Worm (Caenorhabditis elegans) whole organism, young adult: Measurements from ENCODE around the gene T02B11.6.

Source experiments
- C06A6.2 ChIP-seq: fragments of 200-800 bp; sonication (Bioruptor generic); conservative IDR thresholded peaks from 2 replicates; pipeline ENCODE4 v1.3.6; 2022; ENCODE audit warnings: missing genetic modification characterization, missing compliant biosample characterization
- F22D6.2 ChIP-seq: sonication (generic microtip); optimal IDR thresholded peaks from 2 replicates; lab custom pipeline; 2016; ENCODE audit warnings: mild to moderate bottlenecking, missing genetic modification characterization, missing compliant biosample characterization
- F37B4.10 ChIP-seq: fragments of 200-800 bp; sonication (Bioruptor generic); IDR thresholded peaks from 2 replicates; pipeline ENCODE4 v1.3.6; 2022; ENCODE audit warnings: missing genetic modification characterization, missing compliant biosample characterization
- F49E8.2 ChIP-seq: sonication (generic microtip); optimal IDR thresholded peaks from 3 replicates; lab custom pipeline; 2017; ENCODE audit warnings: missing genetic modification characterization, mild to moderate bottlenecking, missing compliant biosample characterization, antibody characterized with exemption, moderate library complexity; ENCODE audit not compliant: insufficient read depth
- F55B11.4 ChIP-seq: sonication (generic microtip); optimal IDR thresholded peaks from 2 replicates; lab custom pipeline; 2016; ENCODE audit warnings: missing compliant biosample characterization, missing genetic modification characterization, borderline replicate concordance; ENCODE audit not compliant: insufficient read depth
- T26A5.8 ChIP-seq: sonication (generic microtip); optimal IDR thresholded peaks from 2 replicates; lab custom pipeline; 2016; ENCODE audit warnings: missing genetic modification characterization, missing compliant biosample characterization
- Y53F4B.3 ChIP-seq: fragments of 200-800 bp; sonication (Bioruptor generic); IDR thresholded peaks from 2 replicates; pipeline ENCODE4 v1.3.6; 2022; ENCODE audit warnings: missing genetic modification reagents, missing genetic modification characterization, missing compliant biosample characterization
- Y53G8AR.9 ChIP-seq: fragments of 200-800 bp; sonication (Bioruptor generic); conservative IDR thresholded peaks from 2 replicates; pipeline ENCODE4 v1.3.6; 2022; ENCODE audit warnings: missing genetic modification reagents, missing genetic modification characterization, missing compliant biosample characterization
- Y79H2A.3 ChIP-seq: fragments of 200-800 bp; sonication (Bioruptor generic); conservative IDR thresholded peaks from 2 replicates; pipeline ENCODE4 v1.3.6; 2022; ENCODE audit warnings: missing genetic modification reagents, missing genetic modification characterization, missing compliant biosample characterization
- aptf-3 ChIP-seq: fragments of 200-800 bp; sonication (Bioruptor generic); IDR thresholded peaks from 2 replicates; pipeline ENCODE4 v1.3.6; 2022; ENCODE audit warnings: missing genetic modification characterization, missing compliant biosample characterization
- attf-5 ChIP-seq: fragments of 200-800 bp; sonication (Bioruptor generic); optimal IDR thresholded peaks from 2 replicates; lab custom pipeline; 2018; ENCODE audit warnings: mild to moderate bottlenecking, missing genetic modification characterization, missing compliant biosample characterization
- attf-6 ChIP-seq: fragments of 200-800 bp; sonication (Bioruptor generic); IDR thresholded peaks from 2 replicates; pipeline ENCODE4 v1.3.6; 2022; ENCODE audit warnings: missing genetic modification reagents, missing genetic modification characterization, missing compliant biosample characterization
- cebp-1 ChIP-seq, 2 experiments: fragments of 200-800 bp in 1 of 2; sonication (Bioruptor generic) in 1 of 2; sonication (generic microtip) in 1 of 2; IDR thresholded peaks in 1 of 2; optimal IDR thresholded peaks in 1 of 2; 2 replicates each; pipeline versions ENCODE4 v1.3.6 to Lab custom; 2017 to 2022; ENCODE audit warnings: missing compliant biosample characterization in 2 of 2, missing genetic modification characterization in 2 of 2, mild to moderate bottlenecking in 1 of 2, missing genetic modification reagents in 1 of 2, moderate library complexity in 1 of 2
- ceh-100 ChIP-seq: fragments of 200-800 bp; sonication (Bioruptor generic); IDR thresholded peaks from 2 replicates; pipeline ENCODE4 v1.3.6; 2022; ENCODE audit warnings: missing genetic modification reagents, missing genetic modification characterization, missing compliant biosample characterization
- egl-18 ChIP-seq: fragments of 200-800 bp; sonication (Bioruptor generic); IDR thresholded peaks from 2 replicates; pipeline ENCODE4 v1.3.6; 2022; ENCODE audit warnings: missing genetic modification reagents, missing genetic modification characterization, missing compliant biosample characterization
- hmg-1.2 ChIP-seq: fragments of 200-800 bp; sonication (Bioruptor generic); IDR thresholded peaks from 2 replicates; pipeline ENCODE4 v1.3.6; 2022; ENCODE audit warnings: missing genetic modification reagents, missing genetic modification characterization, missing compliant biosample characterization
- hmg-20 ChIP-seq: fragments of 200-800 bp; sonication (Bioruptor generic); IDR thresholded peaks from 2 replicates; pipeline ENCODE4 v1.3.6; 2022; ENCODE audit warnings: missing genetic modification reagents, missing genetic modification characterization, missing compliant biosample characterization
- hsf-1 ChIP-seq: fragments of 200-800 bp; sonication (Bioruptor generic); IDR thresholded peaks from 2 replicates; pipeline ENCODE4 v1.3.6; 2022; ENCODE audit warnings: missing genetic modification reagents, missing genetic modification characterization, missing compliant biosample characterization
- let-607 ChIP-seq, 2 experiments: fragments of 200-800 bp in 1 of 2; sonication (Bioruptor generic) in 1 of 2; sonication (generic microtip) in 1 of 2; optimal IDR thresholded peaks; 2 replicates each; lab custom pipeline; 2016 to 2018; ENCODE audit warnings: mild to moderate bottlenecking in 2 of 2, missing compliant biosample characterization in 2 of 2, missing genetic modification characterization in 2 of 2, moderate library complexity in 2 of 2, missing genotype in 1 of 2
- lin-35 ChIP-seq, 3 experiments: fragments of 150-350 bp in 2 of 3; sonication (generic microtip) in 1 of 3; optimal IDR thresholded peaks; 2 replicates each; lab custom pipeline; 2014 to 2018; ENCODE audit warnings: missing biosample characterization in 3 of 3, missing genetic modification characterization in 3 of 3, missing genetic modification reagents in 3 of 3
- madf-10 ChIP-seq: sonication (generic microtip); optimal IDR thresholded peaks from 2 replicates; lab custom pipeline; 2016; ENCODE audit warnings: mild to moderate bottlenecking, missing genetic modification characterization, missing compliant biosample characterization
- madf-3 ChIP-seq: fragments of 200-800 bp; sonication (Bioruptor generic); IDR thresholded peaks from 2 replicates; pipeline ENCODE4 v1.3.6; 2022; ENCODE audit warnings: missing genetic modification reagents, missing genetic modification characterization, missing compliant biosample characterization
- madf-6 ChIP-seq: fragments of 200-800 bp; sonication (Bioruptor generic); IDR thresholded peaks from 2 replicates; pipeline ENCODE4 v1.3.6; 2022; ENCODE audit warnings: missing genetic modification reagents, missing genetic modification characterization, missing compliant biosample characterization
- mcd-1 ChIP-seq: fragments of 200-800 bp; sonication (Bioruptor generic); IDR thresholded peaks from 2 replicates; pipeline ENCODE4 v1.3.6; 2022; ENCODE audit warnings: missing genetic modification reagents, missing genetic modification characterization, missing compliant biosample characterization
- mel-28 ChIP-seq: sonication (generic microtip); optimal IDR thresholded peaks from 2 replicates; lab custom pipeline; 2016; ENCODE audit warnings: borderline replicate concordance, mild to moderate bottlenecking, missing genetic modification characterization, missing compliant biosample characterization
- nfya-1 ChIP-seq: sonication (generic microtip); optimal IDR thresholded peaks from 2 replicates; lab custom pipeline; 2017; ENCODE audit warnings: antibody characterized with exemption, missing compliant biosample characterization, missing genetic modification characterization, borderline replicate concordance; ENCODE audit not compliant: insufficient read depth
- nfyb-1 ChIP-seq: fragments of 200-800 bp; sonication (Bioruptor generic); IDR thresholded peaks from 2 replicates; pipeline ENCODE4 v1.3.6; 2022; ENCODE audit warnings: missing genetic modification reagents, missing genetic modification characterization, missing compliant biosample characterization
- nhr-179 ChIP-seq: sonication (generic microtip); optimal IDR thresholded peaks from 2 replicates; lab custom pipeline; 2016; ENCODE audit warnings: mild to moderate bottlenecking, missing genetic modification characterization, missing compliant biosample characterization
- nhr-80 ChIP-seq: sonication (generic microtip); optimal IDR thresholded peaks from 2 replicates; lab custom pipeline; 2016; ENCODE audit warnings: missing genetic modification characterization, missing compliant biosample characterization
- rec-8 ChIP-seq, 2 experiments: sonication (generic microtip); optimal IDR thresholded peaks; 2 replicates each; lab custom pipeline; 2016; ENCODE audit warnings: mild to moderate bottlenecking in 2 of 2, missing genetic modification characterization in 2 of 2, missing genetic modification reagents in 2 of 2, missing genotype in 2 of 2, missing biosample characterization in 1 of 2, missing compliant biosample characterization in 1 of 2, moderate library complexity in 1 of 2
- repo-1 ChIP-seq: sonication (generic microtip); optimal IDR thresholded peaks from 2 replicates; lab custom pipeline; 2017; ENCODE audit warnings: mild to moderate bottlenecking, missing genetic modification characterization, missing compliant biosample characterization
- sptf-2 ChIP-seq: fragments of 200-800 bp; sonication (Bioruptor generic); optimal IDR thresholded peaks from 2 replicates; lab custom pipeline; 2018; ENCODE audit warnings: mild to moderate bottlenecking, missing genetic modification characterization, missing compliant biosample characterization
- tbp1 ChIP-seq: fragments of 200-800 bp; sonication (Bioruptor generic); optimal IDR thresholded peaks from 2 replicates; lab custom pipeline; 2018; ENCODE audit warnings: mild to moderate bottlenecking, missing genetic modification characterization, missing compliant biosample characterization
- tlf-1 ChIP-seq: fragments of 200-800 bp; sonication (Bioruptor generic); optimal IDR thresholded peaks from 2 replicates; lab custom pipeline; 2018; ENCODE audit warnings: mild to moderate bottlenecking, missing genetic modification characterization, missing compliant biosample characterization
- unc-62 ChIP-seq: fragments of 150-350 bp; optimal IDR thresholded peaks from 2 replicates; lab custom pipeline; 2014; ENCODE audit warnings: missing biosample characterization, missing genetic modification reagents, missing genetic modification characterization
- zim-3 ChIP-seq: sonication (generic microtip); optimal IDR thresholded peaks from 2 replicates; lab custom pipeline; 2017; ENCODE audit warnings: mild to moderate bottlenecking, missing genetic modification characterization, moderate library complexity, missing compliant biosample characterization
- ztf-26 ChIP-seq: sonication (generic microtip); optimal IDR thresholded peaks from 2 replicates; lab custom pipeline; 2017; ENCODE audit warnings: missing genetic modification characterization, missing compliant biosample characterization
- ztf-28 ChIP-seq: fragments of 200-800 bp; sonication (Bioruptor generic); IDR thresholded peaks from 2 replicates; pipeline ENCODE4 v1.3.6; 2022; ENCODE audit warnings: missing genetic modification reagents, missing genetic modification characterization, missing compliant biosample characterization
- ztf-3 ChIP-seq: fragments of 200-800 bp; sonication (Bioruptor generic); optimal IDR thresholded peaks from 2 replicates; lab custom pipeline; 2018; ENCODE audit warnings: mild to moderate bottlenecking, missing genetic modification characterization, missing compliant biosample characterization

Gene T02B11.6

DNA sequence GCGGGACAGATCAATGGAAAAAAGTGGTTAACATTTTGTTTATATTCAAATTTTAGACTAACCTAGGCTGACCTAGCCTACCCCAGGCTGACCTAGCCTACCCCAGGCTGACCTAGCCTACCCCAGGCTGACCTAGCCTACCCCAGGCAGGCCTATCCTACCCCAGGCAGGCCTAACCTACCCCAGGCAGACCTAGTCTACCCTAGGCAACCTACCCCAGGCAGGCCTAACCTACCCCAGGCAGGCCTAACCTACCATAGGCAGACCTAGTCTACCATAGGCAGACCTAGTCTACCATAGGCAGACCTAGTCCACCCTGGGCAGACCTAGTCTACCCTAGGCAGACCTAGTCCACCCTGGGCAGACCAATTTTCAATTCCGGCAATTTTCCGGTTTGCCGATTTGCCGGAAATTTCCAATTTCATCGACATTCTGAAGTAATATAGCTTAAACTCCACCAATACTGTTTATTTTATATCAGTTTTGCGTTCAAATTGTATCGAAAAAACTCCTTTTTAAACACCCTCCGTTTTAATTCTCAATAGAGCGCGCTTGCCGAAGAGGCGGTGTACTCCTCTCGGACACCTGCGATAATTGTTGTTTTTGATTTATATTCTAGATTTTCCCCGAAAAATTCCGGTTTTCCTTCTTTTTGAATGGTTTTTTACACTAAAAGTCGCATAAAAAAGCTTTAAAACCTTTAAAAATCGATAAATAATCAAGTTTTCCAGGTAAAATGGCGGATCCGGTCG, 15.3 kb upstream of the T02B11.6 start, which contains the start of gene trm-2A (continued):
- TF ChIP-seq F37B4.10 (GFP tag; lab: Robert Waterston, UW): 0 out of 2 replicates have a peak, but pooled peaks have one; percentile 61
- no peak for TF ChIP-seq Y53F4B.3 (GFP tag; lab: Robert Waterston, UW)
- no peak for TF ChIP-seq let-607 (tag; optimal IDR thresholded peaks at IDR 0.05; lab: Kevin White, UChicago)
- no peak for TF ChIP-seq F49E8.2 (tag; lab: Kevin White, UChicago)
- TF ChIP-seq nhr-80 (tag; lab: Kevin White, UChicago): no peak
- TF ChIP-seq lin-35 (GFP tag; optimal IDR thresholded peaks at IDR 0.05; lab: Kevin White, UChicago): peak in 2 of 3 experiments; percentile 15 to 91
- no peak for TF ChIP-seq unc-62 (GFP tag; lab: Kevin White, UChicago)
- no peak for TF ChIP-seq hsf-1 (GFP tag; lab: Robert Waterston, UW)
- TF ChIP-seq Y79H2A.3 (GFP tag; lab: Robert Waterston, UW): no peak
- 0 out of 2 replicates have a peak, but pooled peaks have one; percentile 38 for TF ChIP-seq madf-3 (GFP tag; lab: Robert Waterston, UW)
- TF ChIP-seq aptf-3 (GFP tag; lab: Robert Waterston, UW): no peak
- no peak for TF ChIP-seq sptf-2 (GFP tag; lab: Kevin White, UChicago)
- no peak for TF ChIP-seq F55B11.4 (tag; lab: Kevin White, UChicago)
- no peak for TF ChIP-seq repo-1
- TF ChIP-seq tlf-1 (GFP tag; lab: Kevin White, UChicago): no peak
- no peak for TF ChIP-seq hmg-20
- TF ChIP-seq ceh-100: 0 out of 2 replicates have a peak, but pooled peaks have one; percentile 22
- TF ChIP-seq ztf-3 (GFP tag; lab: Kevin White, UChicago): no peak
- TF ChIP-seq nfya-1 (tag; lab: Kevin White, UChicago): no peak

DNA sequence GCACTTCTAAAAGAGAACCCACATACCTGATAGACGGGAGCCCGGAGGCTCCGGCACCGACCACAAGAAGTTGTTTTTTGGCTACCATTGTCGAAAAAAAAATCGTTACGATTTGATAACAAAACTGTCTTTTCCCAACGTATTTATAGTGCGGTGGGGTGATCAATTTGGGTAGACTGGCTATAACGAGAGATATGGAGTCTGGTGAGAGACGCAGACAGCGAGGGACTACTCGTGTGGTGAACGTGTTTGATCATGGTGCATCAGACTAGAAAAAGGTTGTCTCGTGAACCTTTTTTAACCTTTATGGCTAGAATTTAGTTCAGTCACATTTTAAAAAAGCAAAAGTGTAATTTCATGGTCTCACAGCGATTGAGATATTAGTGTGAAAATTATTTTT, 14.3 kb upstream of the T02B11.6 start, which contains the start of gene fmo-5:
TSS of gene fmo-5 (minus strand) at position 206 of the 400 bp plus-strand sequence.
- TF ChIP-seq nhr-80 (tag; lab: Kevin White, UChicago) (peak; percentile 15), C06A6.2 (GFP tag; lab: Robert Waterston, UW) (0 out of 2 replicates have a peak, but pooled peaks have one; percentile 28), mcd-1 (GFP tag; lab: Robert Waterston, UW) (peak; percentile 58), cebp-1 (GFP tag; IDR thresholded peaks at IDR 0.05; lab: Robert Waterston, UW) (no peak), cebp-1 (tag; optimal IDR thresholded peaks at IDR 0.05; lab: Kevin White, UChicago) (peak; percentile 37), nfya-1 (tag; lab: Kevin White, UChicago) (no peak), attf-5 (peak; percentile 8), rec-8 (tag; optimal IDR thresholded peaks at IDR 0.05; lab: Kevin White, UChicago) (no peak), hmg-1.2 (GFP tag; lab: Robert Waterston, UW) (peak; percentile 80), madf-3 (GFP tag; lab: Robert Waterston, UW) (0 out of 2 replicates have a peak, but pooled peaks have one; percentile 14), madf-6 (GFP tag; lab: Robert Waterston, UW) (no peak), F22D6.2 (tag; lab: Kevin White, UChicago) (peak; percentile 25), ztf-26 (tag; lab: Kevin White, UChicago) (peak; percentile 31), tbp1 (GFP tag; lab: Kevin White, UChicago) (peak; percentile 35)
- TF ChIP-seq, all 124 proteins: peak for 10

DNA sequence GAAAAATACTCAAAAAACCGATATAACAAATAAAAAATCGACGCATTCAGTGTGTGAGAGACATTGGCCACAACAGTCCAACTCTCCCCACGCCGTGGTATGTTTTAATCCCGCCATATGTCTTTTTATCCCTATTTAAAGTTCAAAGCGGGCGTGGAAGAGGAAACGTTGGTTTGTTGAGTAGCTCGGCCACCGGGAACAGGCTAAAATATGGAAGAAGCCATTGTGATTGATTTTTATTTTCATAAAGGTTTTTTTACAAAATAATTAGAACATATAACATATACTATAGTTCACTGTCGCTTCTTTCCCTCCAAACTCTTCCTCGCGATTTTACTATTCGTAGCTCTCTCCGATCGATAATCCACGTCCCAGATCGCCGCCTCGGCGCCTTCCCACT, 10.0 kb upstream of the T02B11.6 start, which contains the start of gene nas-32:
TSS of gene nas-32 (minus strand) at position 101 of the 400 bp plus-strand sequence.
- TF ChIP-seq nhr-179 (no peak), Y53F4B.3 (GFP tag; lab: Robert Waterston, UW) (no peak), zim-3 (tag; lab: Kevin White, UChicago) (no peak), attf-6 (GFP tag; lab: Robert Waterston, UW) (no peak), nfyb-1 (no peak), madf-10 (tag; lab: Kevin White, UChicago) (no peak), T26A5.8 (tag; lab: Kevin White, UChicago) (no peak), Y53G8AR.9 (GFP tag; lab: Robert Waterston, UW) (no peak), nfya-1 (tag; lab: Kevin White, UChicago) (no peak), aptf-3 (GFP tag; lab: Robert Waterston, UW) (no peak), nhr-80 (tag; lab: Kevin White, UChicago) (no peak), ztf-28 (GFP tag; lab: Robert Waterston, UW) (no peak), egl-18 (GFP tag; lab: Robert Waterston, UW) (no peak), mel-28 (tag; lab: Kevin White, UChicago) (no peak)
